Worm (Caenorhabditis elegans): ENCODE measurements around the gene tbc-2.

DNA sequence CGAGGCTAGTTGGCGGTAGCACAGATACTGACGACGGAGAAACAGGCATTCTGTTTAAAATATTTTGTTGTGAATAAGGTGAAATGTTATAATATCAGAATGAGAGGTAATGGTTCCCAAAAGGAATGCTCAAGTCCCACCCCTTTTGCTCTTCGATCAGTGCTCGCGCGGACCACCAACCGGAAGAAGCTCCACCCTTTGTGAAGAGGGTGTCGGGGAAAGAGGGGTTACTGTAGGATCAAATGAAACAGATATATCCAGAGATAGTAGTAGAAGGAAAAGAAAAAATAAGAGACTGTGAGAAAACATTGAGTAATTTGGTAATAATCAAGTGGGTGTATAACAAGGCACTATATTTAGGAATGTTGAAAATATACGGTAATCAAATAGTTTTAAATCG is 53.1 kb downstream of the tbc-2 start, which contains the start of the genes dmd-5 and F10C1.1:
- TF ChIP-seq madf-9 (GFP tag; conservative IDR thresholded peaks at IDR 0.05) (no peak), mdt-29 (GFP tag; IDR thresholded peaks at IDR 0.05) (no peak), pqm-1 (tag; optimal IDR thresholded peaks at IDR 0.05) (no peak), skn-1 (tag; optimal IDR thresholded peaks at IDR 0.05) (no peak), mxl-3 (GFP tag; optimal IDR thresholded peaks at IDR 0.05) (no peak), lin-39 (tag; optimal IDR thresholded peaks at IDR 0.05) (no peak), snpc-4 (tag; optimal IDR thresholded peaks at IDR 0.05) (no peak), F44E2.7 (GFP tag; IDR thresholded peaks at IDR 0.05) (no peak), aha-1 (tag) (no peak), lim-7 (GFP tag; IDR thresholded peaks at IDR 0.05) (no peak), lin-15B (tag; optimal IDR thresholded peaks at IDR 0.05) (no peak)
